Worm (Caenorhabditis elegans) whole organism, L3 larva: ENCODE results near the gene C10A4.3.

Experiments
- aly-2 ChIP-seq: fragments of 150-350 bp; optimal IDR thresholded peaks from 2 replicates; lab custom pipeline; 2014; ENCODE audit warnings: missing biosample characterization, missing genetic modification characterization
- elt-1 ChIP-seq: fragments of 150-350 bp; optimal IDR thresholded peaks from 2 replicates; lab custom pipeline; 2014; ENCODE audit warnings: missing biosample characterization, missing genetic modification characterization
- eor-1 ChIP-seq, 2 experiments: fragments of 150-350 bp; optimal IDR thresholded peaks; 2 replicates each; lab custom pipeline; 2014 to 2018; ENCODE audit warnings: missing biosample characterization in 2 of 2, missing genetic modification characterization in 2 of 2
- fos-1 ChIP-seq: fragments of 150-350 bp; optimal IDR thresholded peaks from 2 replicates; lab custom pipeline; 2014; ENCODE audit warnings: missing biosample characterization, missing genetic modification characterization
- jun-1 ChIP-seq: fragments of 150-350 bp; optimal IDR thresholded peaks from 2 replicates; lab custom pipeline; 2014; ENCODE audit warnings: missing biosample characterization, missing genetic modification reagents, missing genetic modification characterization
- nhr-67 ChIP-seq: fragments of 150-350 bp; optimal IDR thresholded peaks from 2 replicates; lab custom pipeline; 2014; ENCODE audit warnings: missing biosample characterization, missing genetic modification characterization
- nhr-77 ChIP-seq: fragments of 150-350 bp; optimal IDR thresholded peaks from 2 replicates; lab custom pipeline; 2014; ENCODE audit warnings: missing biosample characterization, missing genetic modification characterization
- pha-4 ChIP-seq: fragments of 150-350 bp; optimal IDR thresholded peaks from 2 replicates; lab custom pipeline; 2014; ENCODE audit warnings: missing biosample characterization, missing genetic modification reagents, missing genetic modification characterization
- ztf-11 ChIP-seq: fragments of 150-350 bp; optimal IDR thresholded peaks from 2 replicates; lab custom pipeline; 2014; ENCODE audit warnings: missing biosample characterization, missing genetic modification characterization
- ztf-4 ChIP-seq: fragments of 150-350 bp; optimal IDR thresholded peaks from 2 replicates; lab custom pipeline; 2014; ENCODE audit warnings: missing biosample characterization, missing genetic modification characterization

DNA sequence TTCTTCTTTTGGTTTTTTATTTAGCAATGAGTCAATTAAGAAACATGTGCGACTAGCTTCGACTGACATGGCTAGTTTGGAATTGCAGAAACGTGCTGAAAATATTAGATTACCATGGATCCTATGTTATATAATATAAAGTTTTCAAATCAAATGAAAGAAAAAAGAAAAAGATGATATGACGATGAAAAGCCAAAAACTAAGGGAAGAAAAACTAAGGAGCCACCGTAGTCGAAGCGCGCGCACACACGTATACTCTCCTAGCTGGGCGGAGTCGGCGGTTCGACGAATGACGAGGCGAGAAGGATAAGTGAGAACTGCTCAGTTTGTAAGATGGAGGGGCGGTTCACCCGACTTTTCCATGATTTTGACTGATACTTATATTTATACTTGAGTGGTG is 19.3 kb downstream of the C10A4.3 start, which contains the start of gene mnm-2:
- no peak for TF ChIP-seq pha-4 (tag; lab: Kevin White, UChicago)
- TF ChIP-seq aly-2: no peak
- TF ChIP-seq fos-1 (tag; lab: Kevin White, UChicago): no peak
- no peak for TF ChIP-seq nhr-67 (tag; lab: Kevin White, UChicago)
- TF ChIP-seq ztf-4 (tag; lab: Kevin White, UChicago): no peak
- TF ChIP-seq elt-1 (tag; lab: Kevin White, UChicago): no peak
- TF ChIP-seq jun-1 (tag; lab: Kevin White, UChicago): no peak
- TF ChIP-seq ztf-11 (tag; lab: Kevin White, UChicago): no peak
- TF ChIP-seq eor-1 (tag; optimal IDR thresholded peaks at IDR 0.05; lab: Kevin White, UChicago): no peak
- TF ChIP-seq nhr-77 (tag; lab: Kevin White, UChicago): no peak
